Worm (Caenorhabditis elegans) whole organism, L3 larva: ENCODE data around the gene F53F4.4.

ENCODE experiments used
- ceh-82 ChIP-seq: fragments of 150-350 bp; optimal IDR thresholded peaks from 2 replicates; lab custom pipeline; 2014; ENCODE audit warnings: missing biosample characterization, missing genetic modification characterization
- nfya-1 ChIP-seq: sonication (generic microtip); optimal IDR thresholded peaks from 2 replicates; lab custom pipeline; 2017; ENCODE audit warnings: missing genetic modification characterization, mild to moderate bottlenecking, missing compliant biosample characterization, antibody characterized with exemption, moderate library complexity; ENCODE audit not compliant: insufficient read depth
- nhr-23 ChIP-seq: fragments of 150-350 bp; optimal IDR thresholded peaks from 2 replicates; lab custom pipeline; 2014; ENCODE audit warnings: missing biosample characterization, missing genetic modification reagents, missing genetic modification characterization
- nhr-43 ChIP-seq: sonication (generic microtip); optimal IDR thresholded peaks from 2 replicates; lab custom pipeline; 2016; ENCODE audit warnings: mild to moderate bottlenecking, missing genetic modification characterization, missing compliant biosample characterization; ENCODE audit not compliant: poor library complexity, severe bottlenecking
- nhr-76 ChIP-seq: fragments of 150-350 bp; sonication (generic microtip); optimal IDR thresholded peaks from 5 replicates; lab custom pipeline; 2014; ENCODE audit warnings: missing biosample characterization, missing genetic modification characterization
- pha-4 ChIP-seq: fragments of 150-350 bp; optimal IDR thresholded peaks from 2 replicates; lab custom pipeline; 2014; ENCODE audit warnings: missing biosample characterization, missing genetic modification reagents, missing genetic modification characterization
- snpc-4 ChIP-seq: fragments of 150-350 bp; optimal IDR thresholded peaks from 2 replicates; lab custom pipeline; 2014; ENCODE audit warnings: missing biosample characterization, missing genetic modification characterization
- tbx-2 ChIP-seq: sonication (generic microtip); optimal IDR thresholded peaks from 2 replicates; lab custom pipeline; 2016; ENCODE audit warnings: mild to moderate bottlenecking, missing genetic modification characterization, missing compliant biosample characterization
- zag-1 ChIP-seq: fragments of 150-350 bp; optimal IDR thresholded peaks from 2 replicates; lab custom pipeline; 2014; ENCODE audit warnings: missing biosample characterization, missing genetic modification characterization
- ztf-11 ChIP-seq: fragments of 150-350 bp; optimal IDR thresholded peaks from 2 replicates; lab custom pipeline; 2014; ENCODE audit warnings: missing biosample characterization, missing genetic modification characterization

DNA sequence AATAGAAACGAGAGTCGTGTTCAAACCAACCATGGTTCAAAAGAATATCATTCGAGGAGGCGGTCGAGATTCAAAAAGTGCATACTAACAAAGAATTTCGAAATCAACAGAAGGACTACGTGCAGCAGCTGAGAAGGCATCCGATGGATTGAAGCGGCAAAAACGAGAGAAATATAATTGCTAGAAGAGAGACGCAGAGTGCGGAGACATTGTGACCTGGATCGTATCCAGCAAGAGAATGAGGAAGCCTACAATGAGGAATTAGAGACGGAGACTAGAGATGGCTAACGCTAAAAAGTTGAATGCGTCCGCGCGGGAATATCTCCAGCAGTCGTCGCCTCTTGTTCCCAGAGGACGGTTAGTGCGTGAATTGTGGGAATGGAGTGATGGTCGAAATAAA, 16.6 kb downstream of the F53F4.4 start:
- TF ChIP-seq nhr-23 (tag; lab: Kevin White, UChicago) (peak; percentile 66), tbx-2 (tag; lab: Kevin White, UChicago) (no peak), ztf-11 (tag; lab: Kevin White, UChicago) (no peak), nhr-76 (no peak), ceh-82 (tag; lab: Kevin White, UChicago) (no peak), nhr-43 (tag; lab: Kevin White, UChicago) (no peak), zag-1 (tag; lab: Kevin White, UChicago) (no peak), snpc-4 (tag; lab: Kevin White, UChicago) (no peak), pha-4 (no peak), nfya-1 (tag; lab: Kevin White, UChicago) (no peak)
